Fruit fly (Drosophila melanogaster): Measurements from ENCODE around the gene Ir8a.

Ir8a gene

DNA sequence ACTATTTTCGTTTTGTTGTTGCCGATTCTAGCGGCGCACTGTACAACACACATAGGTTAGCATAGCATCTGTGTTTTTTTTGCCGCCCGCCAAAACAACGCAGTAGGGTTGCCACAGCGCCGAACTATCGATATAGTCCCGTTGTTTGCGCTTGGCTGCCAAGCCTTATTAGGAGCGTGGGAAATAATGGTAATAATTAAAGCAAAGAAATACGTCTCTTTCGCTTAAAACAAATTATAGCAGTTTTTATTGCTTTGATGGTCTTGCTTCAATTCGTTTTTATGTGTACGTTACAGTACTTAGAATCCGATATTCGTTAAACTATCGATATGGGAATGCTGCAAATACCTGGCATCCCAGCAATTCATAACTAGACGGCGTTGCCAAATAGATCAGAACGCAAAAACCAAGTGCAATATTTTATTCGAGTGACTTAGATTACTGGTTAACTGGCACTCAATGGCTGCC is 7.1 kb upstream of the Ir8a start, which contains the start of the genes mxc and Larp7 (continued):
- TF ChIP-seq Ada2b (GFP tag; IDR thresholded peaks at IDR 0.05) (no peak), crp (GFP tag; optimal IDR thresholded peaks at IDR 0.05) (peak in 1 of 2 experiments; percentile 57), CG9817 (tag; optimal IDR thresholded peaks at IDR 0.05) (peak; percentile 73), CG18619 (GFP tag; optimal IDR thresholded peaks at IDR 0.05) (peak; percentile 43), HLHmδ (GFP tag; optimal IDR thresholded peaks at IDR 0.05) (no peak)

DNA sequence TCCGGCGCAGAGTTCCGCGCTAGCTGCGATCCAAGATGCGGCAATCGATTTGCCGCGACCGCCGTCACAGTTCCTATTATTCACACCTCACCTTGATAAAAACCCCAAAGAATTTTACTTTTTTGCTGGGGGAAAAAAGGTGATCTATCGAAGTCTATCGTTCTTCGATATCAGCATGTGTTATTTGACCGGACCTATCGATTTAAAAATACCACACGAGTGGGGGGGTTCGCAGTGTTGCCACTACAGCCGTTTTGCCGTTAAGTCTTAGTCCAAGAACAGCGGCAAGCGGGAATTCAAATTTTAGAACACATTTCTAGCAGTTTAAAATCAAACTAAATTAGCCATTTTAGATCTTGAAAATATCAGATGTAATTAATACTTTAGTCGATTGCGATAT is 4.2 kb downstream of the Ir8a start, which contains the start of gene CG12121:
Gene CG12121, minus strand, starts transcription at position 180 of the 400 bp plus-strand sequence.
- TF ChIP-seq CG9797 (GFP tag; optimal IDR thresholded peaks at IDR 0.05) (peak; percentile 42), Doc3 (GFP tag; IDR thresholded peaks at IDR 0.05; ENCODE audit: partially characterized antibody) (peak; percentile 58), HLH4C (GFP tag; IDR thresholded peaks at IDR 0.05; ENCODE audit: partially characterized antibody) (peak; percentile 79), unc-4 (GFP tag; IDR thresholded peaks at IDR 0.05; ENCODE audit: partially characterized antibody) (peak; percentile 63), CG14710 (tag; optimal IDR thresholded peaks at IDR 0.05) (peak; percentile 53), CG17802 (tag; optimal IDR thresholded peaks at IDR 0.05) (no peak), tup (GFP tag; optimal IDR thresholded peaks at IDR 0.05) (no peak), CG14860 (GFP tag; IDR thresholded peaks at IDR 0.05; ENCODE audit: partially characterized antibody) (peak; percentile 56; the same call in 2 of the 3 replicates), Nf-YA (GFP tag; IDR thresholded peaks at IDR 0.05) (no peak), sug (tag; optimal IDR thresholded peaks at IDR 0.05) (no peak), CG12071 (GFP tag; optimal IDR thresholded peaks at IDR 0.05) (no peak), CG16813 (GFP tag; IDR thresholded peaks at IDR 0.05; ENCODE audit: partially characterized antibody) (peak; percentile 59), MTF-1 (GFP tag; optimal IDR thresholded peaks at IDR 0.05; ENCODE audit: borderline replicate concordance) (no peak), so (GFP tag; IDR thresholded peaks at IDR 0.05) (no peak), Bteb2 (GFP tag; optimal IDR thresholded peaks at IDR 0.05) (no peak), CG6813 (GFP tag; optimal IDR thresholded peaks at IDR 0.05) (no peak), Myb (GFP tag; optimal IDR thresholded peaks at IDR 0.05) (peak; percentile 94), Sry-δ (GFP tag; optimal IDR thresholded peaks at IDR 0.05) (peak; percentile 68), stc (GFP tag; IDR thresholded peaks at IDR 0.05) (no peak), ewg (GFP tag; optimal IDR thresholded peaks at IDR 0.05) (no peak), CG34224 (GFP tag; IDR thresholded peaks at IDR 0.05; ENCODE audit: partially characterized antibody) (peak; percentile 71; the same call in 2 of the 3 replicates), Med (GFP tag) (peak; percentile 67), CG6272 (GFP tag; IDR thresholded peaks at IDR 0.05) (no peak), CG6654 (GFP tag; optimal IDR thresholded peaks at IDR 0.05) (no peak), bbx (GFP tag; IDR thresholded peaks at IDR 0.05; ENCODE audit: partially characterized antibody) (peak; percentile 80), CG2875 (GFP tag; optimal IDR thresholded peaks at IDR 0.05) (no peak), ftz-f1 (GFP tag; optimal IDR thresholded peaks at IDR 0.05) (peak; percentile 44), grn (GFP tag; optimal IDR thresholded peaks at IDR 0.05) (no peak), MESR4 (GFP tag; optimal IDR thresholded peaks at IDR 0.05) (peak; percentile 77), lilli (GFP tag; optimal IDR thresholded peaks at IDR 0.05) (no peak), CG17829 (tag; optimal IDR thresholded peaks at IDR 0.05) (peak; percentile 18), Atf6 (GFP tag; IDR thresholded peaks at IDR 0.05) (no peak), CG9215 (GFP tag; IDR thresholded peaks at IDR 0.05) (no peak), E2f2 (GFP tag; IDR thresholded peaks at IDR 0.05) (peak; percentile 89), mld (GFP tag; IDR thresholded peaks at IDR 0.05; ENCODE audit: partially characterized antibody) (peak; percentile 57; the same call in 1 of the 3 replicates), croc (GFP tag; conservative IDR thresholded peaks at IDR 0.05) (no peak), fd64A (GFP tag; optimal IDR thresholded peaks at IDR 0.05) (no peak), CG4617 (GFP tag; optimal IDR thresholded peaks at IDR 0.05; ENCODE audit: borderline replicate concordance) (peak; percentile 34), CG15514 (GFP tag; optimal IDR thresholded peaks at IDR 0.05) (peak; percentile 71), ci (GFP tag; IDR thresholded peaks at IDR 0.05) (no peak), chif (GFP tag; optimal IDR thresholded peaks at IDR 0.05) (no peak), CG8089 (GFP tag; optimal IDR thresholded peaks at IDR 0.05) (no peak), CG33213 (GFP tag; optimal IDR thresholded peaks at IDR 0.05) (no peak)
